Worm (Caenorhabditis elegans) whole organism, late embryonic: ENCODE results near the gene Y57E12B.1.

Experiments used
- F13H6.1 ChIP-seq: sonication (generic microtip); optimal IDR thresholded peaks from 2 replicates; lab custom pipeline; 2016; ENCODE audit warnings: missing genetic modification characterization, missing compliant biosample characterization
- Y22D7AL.16 ChIP-seq: sonication (generic microtip); optimal IDR thresholded peaks from 2 replicates; lab custom pipeline; 2016; ENCODE audit warnings: missing genetic modification characterization, missing compliant biosample characterization
- ceh-22 ChIP-seq: sonication (generic microtip); optimal IDR thresholded peaks from 2 replicates; lab custom pipeline; 2017; ENCODE audit warnings: missing biosample characterization, missing genetic modification characterization
- ceh-6 ChIP-seq: fragments of 200-800 bp; sonication (Bioruptor generic); optimal IDR thresholded peaks from 2 replicates; lab custom pipeline; 2018; ENCODE audit warnings: mild to moderate bottlenecking, missing genetic modification characterization, missing compliant biosample characterization
- ceh-9 ChIP-seq: sonication (generic microtip); optimal IDR thresholded peaks from 2 replicates; lab custom pipeline; 2016; ENCODE audit warnings: mild to moderate bottlenecking, missing genetic modification characterization, inconsistent platforms, missing compliant biosample characterization
- dve-1 ChIP-seq: sonication (generic microtip); optimal IDR thresholded peaks from 2 replicates; lab custom pipeline; 2017; ENCODE audit warnings: antibody characterized with exemption, mild to moderate bottlenecking, missing genetic modification characterization, missing compliant biosample characterization
- fkh-6 ChIP-seq: sonication (generic microtip); optimal IDR thresholded peaks from 2 replicates; lab custom pipeline; 2016; ENCODE audit warnings: missing genetic modification characterization, missing compliant biosample characterization
- hlh-13 ChIP-seq: fragments of 200-800 bp; sonication (Bioruptor generic); optimal IDR thresholded peaks from 2 replicates; lab custom pipeline; 2018; ENCODE audit warnings: mild to moderate bottlenecking, missing genetic modification characterization, missing compliant biosample characterization
- hlh-15 ChIP-seq: sonication (generic microtip); optimal IDR thresholded peaks from 2 replicates; lab custom pipeline; 2016; ENCODE audit warnings: missing genetic modification characterization, missing compliant biosample characterization
- nhr-11 ChIP-seq: fragments of 150-350 bp; optimal IDR thresholded peaks from 2 replicates; lab custom pipeline; 2014; ENCODE audit warnings: missing biosample characterization, missing genetic modification characterization
- nhr-232 ChIP-seq: sonication (generic microtip); optimal IDR thresholded peaks from 2 replicates; lab custom pipeline; 2016; ENCODE audit warnings: missing genetic modification characterization, missing compliant biosample characterization
- npax-4 ChIP-seq: sonication (generic microtip); optimal IDR thresholded peaks from 2 replicates; lab custom pipeline; 2016; ENCODE audit warnings: missing genetic modification characterization, missing compliant biosample characterization
- odd-2 ChIP-seq: sonication (generic microtip); optimal IDR thresholded peaks from 2 replicates; lab custom pipeline; 2017; ENCODE audit warnings: antibody characterized with exemption, mild to moderate bottlenecking, missing genetic modification characterization, missing compliant biosample characterization
- sdc-2 ChIP-seq: sonication (generic microtip); optimal IDR thresholded peaks from 2 replicates; lab custom pipeline; 2016; ENCODE audit warnings: missing genotype, missing genetic modification characterization, missing compliant biosample characterization
- sox-2 ChIP-seq: fragments of 200-800 bp; sonication (Bioruptor generic); IDR thresholded peaks from 2 replicates; pipeline ENCODE4 v1.3.6; 2022; ENCODE audit warnings: missing genetic modification reagents, missing genetic modification characterization, missing compliant biosample characterization
- sox-4 ChIP-seq: sonication (generic microtip); optimal IDR thresholded peaks from 2 replicates; lab custom pipeline; 2017; ENCODE audit warnings: mild to moderate bottlenecking, missing genetic modification characterization, inconsistent platforms, missing compliant biosample characterization
- ttx-3 ChIP-seq: sonication (generic microtip); optimal IDR thresholded peaks from 2 replicates; lab custom pipeline; 2016; ENCODE audit warnings: missing genetic modification reagents, missing genetic modification characterization, missing compliant biosample characterization

Gene Y57E12B.1

DNA sequence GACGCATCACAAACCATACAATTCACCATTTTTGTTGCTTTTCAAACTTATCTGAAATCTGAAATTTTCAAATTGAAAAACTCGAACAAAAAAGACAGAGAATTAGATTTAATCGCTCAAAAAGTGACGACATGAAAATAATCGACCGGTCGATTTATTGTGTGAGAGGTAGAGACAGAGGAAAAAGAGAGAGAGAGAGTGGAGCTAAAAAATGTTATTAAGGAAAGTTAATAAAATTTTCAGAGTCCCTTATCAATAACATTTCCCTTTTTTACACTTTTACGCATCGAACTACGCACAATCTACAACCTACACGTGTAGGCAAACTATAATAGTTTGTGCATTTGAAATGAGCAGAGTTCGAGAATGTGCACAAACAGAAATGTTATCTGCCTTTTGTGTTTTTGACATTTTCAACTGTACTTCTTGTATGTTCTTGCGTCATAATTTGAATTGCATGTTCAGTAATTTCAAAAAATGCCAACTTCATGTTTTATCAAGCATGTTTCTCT is 48.8 kb downstream of the Y57E12B.1 start, which contains the start of gene nhr-107:
TSS of gene nhr-107 (minus strand) at position 51 of the 512 bp plus-strand sequence.
- TF ChIP-seq dve-1 (no peak), hlh-13 (GFP tag; lab: Kevin White, UChicago) (no peak), sox-2 (GFP tag; lab: Robert Waterston, UW) (no peak), nhr-232 (tag; lab: Kevin White, UChicago) (no peak), sdc-2 (tag; lab: Kevin White, UChicago) (no peak), ceh-9 (tag; lab: Kevin White, UChicago) (no peak), Y22D7AL.16 (tag; lab: Kevin White, UChicago) (no peak), F13H6.1 (tag; lab: Kevin White, UChicago) (no peak), ceh-22 (tag; lab: Kevin White, UChicago) (no peak), fkh-6 (tag; lab: Kevin White, UChicago) (no peak), npax-4 (tag; lab: Kevin White, UChicago) (no peak), nhr-11 (tag; lab: Kevin White, UChicago) (no peak), ttx-3 (no peak), odd-2 (no peak), ceh-6 (GFP tag; lab: Kevin White, UChicago) (no peak), sox-4 (tag; lab: Kevin White, UChicago) (no peak), hlh-15 (tag; lab: Kevin White, UChicago) (no peak)
- TF ChIP-seq, all 69 proteins: peak for 0
